Fruit fly (Drosophila melanogaster) whole organism, wandering third instar larva: ENCODE measurements around the gene PIG-B.

Experiments used
- Abd-B ChIP-seq: fragments of >200 bp; optimal IDR thresholded peaks from 2 replicates; lab custom pipeline; 2017; ENCODE audit warnings: missing biosample characterization, missing genetic modification characterization
- CG32264 ChIP-seq: fragments of 200-800 bp; sonication (Bioruptor generic); optimal IDR thresholded peaks from 2 replicates; lab custom pipeline; 2016; ENCODE audit warnings: missing biosample characterization, missing genetic modification characterization
- CG9705 ChIP-seq: fragments of 200-800 bp; sonication (Bioruptor generic); optimal IDR thresholded peaks from 2 replicates; lab custom pipeline; 2018; ENCODE audit warnings: missing biosample characterization, mild to moderate bottlenecking, missing genetic modification characterization
- CrebA ChIP-seq: fragments of 200-800 bp; sonication (Bioruptor generic); optimal IDR thresholded peaks from 2 replicates; lab custom pipeline; 2016; ENCODE audit warnings: missing biosample characterization, mild to moderate bottlenecking, missing genetic modification characterization, borderline replicate concordance
- Dfd ChIP-seq: fragments of >200 bp; optimal IDR thresholded peaks from 2 replicates; lab custom pipeline; 2017; ENCODE audit warnings: missing biosample characterization, missing genetic modification characterization
- Dif ChIP-seq: fragments of 200-275, 200-300 bp; sonication (Bioruptor generic); optimal IDR thresholded peaks from 2 replicates; lab custom pipeline; 2018; ENCODE audit warnings: missing biosample characterization, missing genetic modification characterization; ENCODE audit not compliant: partially characterized antibody
- GATAd ChIP-seq: sonication (Bioruptor generic); optimal IDR thresholded peaks from 2 replicates; lab custom pipeline; 2016; ENCODE audit warnings: missing biosample characterization, missing genetic modification characterization
- HLH106 ChIP-seq: fragments of 200-800 bp; optimal IDR thresholded peaks from 3 replicates; lab custom pipeline; 2019; ENCODE audit warnings: missing biosample characterization, mild to moderate bottlenecking, missing genetic modification characterization, moderate library complexity
- Hnf4 ChIP-seq: fragments of 200-800 bp; sonication (Bioruptor generic); optimal IDR thresholded peaks from 2 replicates; lab custom pipeline; 2016; ENCODE audit warnings: missing biosample characterization, mild to moderate bottlenecking, missing genetic modification characterization
- Hr83 ChIP-seq: fragments of 200-300 bp; sonication (Bioruptor generic); optimal IDR thresholded peaks from 2 replicates; lab custom pipeline; 2016; ENCODE audit warnings: missing biosample characterization, mild to moderate bottlenecking, missing genetic modification characterization, moderate library complexity; ENCODE audit not compliant: poor library complexity, severe bottlenecking
- Jra ChIP-seq: sonication (Bioruptor generic); optimal IDR thresholded peaks from 2 replicates; lab custom pipeline; 2016; ENCODE audit warnings: missing biosample characterization, missing genetic modification characterization
- Mio ChIP-seq: sonication (Bioruptor generic); optimal IDR thresholded peaks from 2 replicates; lab custom pipeline; 2016; ENCODE audit warnings: missing biosample characterization, missing genetic modification characterization
- Myc ChIP-seq: fragments of >200 bp; optimal IDR thresholded peaks from 2 replicates; lab custom pipeline; 2017
- N ChIP-seq: fragments of >200 bp; optimal IDR thresholded peaks from 2 replicates; lab custom pipeline; 2018; ENCODE audit warnings: missing biosample characterization, missing external identifiers, missing genetic modification characterization
- OdsH ChIP-seq: fragments of 200-800 bp; sonication (Bioruptor generic); optimal IDR thresholded peaks from 2 replicates; lab custom pipeline; 2016; ENCODE audit warnings: missing biosample characterization, mild to moderate bottlenecking, missing genetic modification characterization
- Rel ChIP-seq, 2 experiments: fragments of 200-800 bp; sonication (Bioruptor generic) in 1 of 2; optimal IDR thresholded peaks; 2 replicates in 1 of 2; 3 replicates in 1 of 2; lab custom pipeline; 2016 to 2019; ENCODE audit warnings: mild to moderate bottlenecking in 2 of 2, missing biosample characterization in 2 of 2, missing genetic modification characterization in 2 of 2, moderate library complexity in 1 of 2
- Sp1 ChIP-seq: fragments of 200-800 bp; sonication (Bioruptor generic); optimal IDR thresholded peaks from 3 replicates; lab custom pipeline; 2019; ENCODE audit warnings: missing biosample characterization, mild to moderate bottlenecking, missing genetic modification characterization, moderate library complexity
- Vsx2 ChIP-seq: fragments of 200-300, 225-300 bp; sonication (Bioruptor generic); optimal IDR thresholded peaks from 2 replicates; lab custom pipeline; 2018; ENCODE audit warnings: missing biosample characterization, missing genetic modification characterization; ENCODE audit not compliant: partially characterized antibody
- br ChIP-seq: fragments of 200-800 bp; sonication (Bioruptor generic); optimal IDR thresholded peaks from 2 replicates; lab custom pipeline; 2016; ENCODE audit warnings: missing biosample characterization, missing genetic modification characterization
- brk ChIP-seq: fragments of 200-800 bp; sonication (Bioruptor generic); optimal IDR thresholded peaks from 2 replicates; lab custom pipeline; 2016; ENCODE audit warnings: missing biosample characterization, mild to moderate bottlenecking, missing genetic modification characterization
- dmrt93B ChIP-seq: fragments of 200-800 bp; sonication (Bioruptor generic); optimal IDR thresholded peaks from 2 replicates; lab custom pipeline; 2018; ENCODE audit warnings: missing biosample characterization, mild to moderate bottlenecking, missing genetic modification characterization
- dsf ChIP-seq: sonication (Bioruptor generic); optimal IDR thresholded peaks from 2 replicates; lab custom pipeline; 2016; ENCODE audit warnings: missing biosample characterization, missing genetic modification characterization, borderline replicate concordance
- ey ChIP-seq: fragments of 200-800 bp; sonication (Bioruptor generic); optimal IDR thresholded peaks from 2 replicates; lab custom pipeline; 2016; ENCODE audit warnings: missing biosample characterization, missing genetic modification characterization
- foxo ChIP-seq, 2 experiments: fragments of 200-800 bp; sonication (Bioruptor generic); optimal IDR thresholded peaks; 2 replicates in 1 of 2; 3 replicates in 1 of 2; lab custom pipeline; 2016 to 2017; ENCODE audit warnings: missing biosample characterization in 2 of 2, missing genetic modification characterization in 2 of 2
- fru ChIP-seq: fragments of 200-800 bp; sonication (Bioruptor generic); optimal IDR thresholded peaks from 3 replicates; lab custom pipeline; 2016; ENCODE audit warnings: missing biosample characterization, mild to moderate bottlenecking, missing genetic modification characterization
- h ChIP-seq: fragments of 200-800 bp; sonication (Bioruptor generic); optimal IDR thresholded peaks from 3 replicates; lab custom pipeline; 2016; ENCODE audit warnings: missing biosample characterization, mild to moderate bottlenecking, missing genetic modification characterization
- jim ChIP-seq: fragments of 175-275, 200-325 bp; sonication (Bioruptor generic); optimal IDR thresholded peaks from 2 replicates; lab custom pipeline; 2016; ENCODE audit warnings: missing biosample characterization, mild to moderate bottlenecking, missing genetic modification characterization
- lola ChIP-seq: fragments of >200 bp; optimal IDR thresholded peaks from 2 replicates; lab custom pipeline; 2017; ENCODE audit warnings: missing biosample characterization, missing genetic modification characterization
- pan ChIP-seq: fragments of >200 bp; optimal IDR thresholded peaks from 2 replicates; lab custom pipeline; 2017
- psq ChIP-seq: fragments of 200-800 bp; sonication (Bioruptor generic); optimal IDR thresholded peaks from 3 replicates; lab custom pipeline; 2017; ENCODE audit warnings: missing biosample characterization, mild to moderate bottlenecking, missing genetic modification characterization, moderate library complexity
- rgr ChIP-seq: fragments of 200-800 bp; sonication (Bioruptor generic); optimal IDR thresholded peaks from 3 replicates; lab custom pipeline; 2016; ENCODE audit warnings: missing biosample characterization, mild to moderate bottlenecking, missing genetic modification characterization
- sage ChIP-seq: fragments of 200-800 bp; sonication (Bioruptor generic); optimal IDR thresholded peaks from 2 replicates; lab custom pipeline; 2016; ENCODE audit warnings: missing biosample characterization, mild to moderate bottlenecking, missing genetic modification characterization
- sv ChIP-seq: fragments of 200-800 bp; sonication (Bioruptor generic); optimal IDR thresholded peaks from 3 replicates; lab custom pipeline; 2016; ENCODE audit warnings: missing biosample characterization, missing genetic modification characterization
- tai ChIP-seq: sonication (Bioruptor generic); optimal IDR thresholded peaks from 2 replicates; lab custom pipeline; 2016; ENCODE audit warnings: missing biosample characterization, missing genetic modification characterization
- woc ChIP-seq: sonication (Bioruptor generic); optimal IDR thresholded peaks from 2 replicates; lab custom pipeline; 2016; ENCODE audit warnings: missing biosample characterization, mild to moderate bottlenecking, missing genetic modification characterization

The PIG-B gene

dm6 chr3L:3802677-3803076 lies 8.4 kb upstream of the PIG-B start (continued):
- TF ChIP-seq tai (peak; percentile 75), Myc (lab: Kevin White, UChicago) (no peak)

DNA sequence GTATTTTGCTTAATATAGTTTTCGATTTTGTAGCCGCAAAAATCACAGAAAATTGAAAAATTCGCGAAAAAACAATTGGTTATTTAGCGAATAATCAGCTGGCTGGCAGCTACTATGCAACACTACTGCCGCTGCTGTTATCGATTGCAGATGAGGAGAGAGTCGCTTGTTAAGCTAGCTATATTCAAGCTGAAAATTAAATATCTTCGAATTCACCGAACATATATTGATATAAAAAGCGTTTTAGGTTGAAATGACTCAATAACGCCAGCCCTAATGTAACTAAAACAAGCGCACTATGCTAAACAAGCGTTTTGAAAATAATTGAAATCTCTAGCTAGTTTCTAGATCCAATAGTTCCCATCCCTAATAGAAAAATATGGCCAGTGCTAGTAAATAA lies 4.7 kb upstream of the PIG-B start, which contains the start of the genes CG32264, ntc and IntS10:
CG32264 (minus strand) TSS at position 130 of the 400 bp plus-strand sequence.
ntc (minus strand) TSS at position 130 of the 400 bp plus-strand sequence.
IntS10 (plus strand) TSS at position 381 of the 400 bp plus-strand sequence.
- TF ChIP-seq Hr83 (GFP tag; lab: Kevin White, UChicago) (peak; percentile 3), Dif (GFP tag; lab: Kevin White, UChicago) (no peak), brk (GFP tag; lab: Kevin White, UChicago) (no peak), woc (GFP tag; lab: Kevin White, UChicago) (peak; percentile 84), HLH106 (peak; percentile 55), rgr (peak; percentile 79), Rel (GFP tag; optimal IDR thresholded peaks at IDR 0.05; lab: Kevin White, UChicago) (no peak), Rel (tag; optimal IDR thresholded peaks at IDR 0.05; lab: Kevin White, UChicago) (peak; percentile 45), Sp1 (GFP tag; lab: Kevin White, UChicago) (peak; percentile 62), dmrt93B (GFP tag; lab: Kevin White, UChicago) (no peak), sv (peak; percentile 69), sage (GFP tag; lab: Kevin White, UChicago) (no peak), Abd-B (no peak), Mio (GFP tag; lab: Kevin White, UChicago) (no peak), foxo (GFP tag; optimal IDR thresholded peaks at IDR 0.05; lab: Kevin White, UChicago) (peak in 1 of 2 experiments; percentile 80), OdsH (peak; percentile 73), CrebA (GFP tag; lab: Kevin White, UChicago) (no peak), Hnf4 (GFP tag; lab: Kevin White, UChicago) (peak; percentile 70), GATAd (GFP tag; lab: Kevin White, UChicago) (no peak), tai (no peak), Myc (lab: Kevin White, UChicago) (peak; percentile 93), Vsx2 (GFP tag; lab: Kevin White, UChicago) (no peak), dsf (GFP tag; lab: Kevin White, UChicago) (peak; percentile 15), ey (GFP tag; lab: Kevin White, UChicago) (peak; percentile 76), br (GFP tag; lab: Kevin White, UChicago) (peak; percentile 79), jim (no peak), psq (GFP tag; lab: Kevin White, UChicago) (peak; percentile 40), fru (GFP tag; lab: Kevin White, UChicago) (peak; percentile 74), pan (lab: Kevin White, UChicago) (no peak), CG9705 (peak; percentile 30), h (GFP tag; lab: Kevin White, UChicago) (peak; percentile 80), CG32264 (GFP tag; lab: Kevin White, UChicago) (no peak), lola (GFP tag; lab: Kevin White, UChicago) (no peak), Jra (GFP tag; lab: Kevin White, UChicago) (peak; percentile 66), N (GFP tag; lab: Kevin White, UChicago) (no peak)

DNA sequence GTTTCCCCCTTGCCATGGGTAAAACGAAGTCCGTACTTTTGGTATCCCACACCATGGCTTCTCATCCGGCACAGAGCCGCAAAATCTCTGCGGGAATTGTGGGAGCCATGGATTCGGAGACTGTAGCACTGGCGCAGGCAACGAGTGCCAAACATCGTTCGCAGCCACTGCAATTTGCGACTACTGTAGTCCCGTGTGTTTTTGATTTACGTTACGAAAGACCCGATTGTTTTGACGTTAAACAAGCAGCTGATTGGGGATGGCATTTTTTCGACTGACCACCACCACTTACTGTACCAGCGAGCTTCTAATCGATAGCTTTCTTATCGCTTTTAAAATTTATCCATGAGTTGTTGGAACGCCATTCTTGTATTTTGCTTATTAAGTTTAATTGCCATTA lies 1.1 kb upstream of the PIG-B start, which contains the start of gene CG32262:
CG32262 (minus strand) TSS at position 254 of the 400 bp plus-strand sequence.
- TF ChIP-seq jim (no peak), CG32264 (GFP tag; lab: Kevin White, UChicago) (no peak), Dfd (GFP tag; lab: Kevin White, UChicago) (no peak), CrebA (GFP tag; lab: Kevin White, UChicago) (no peak)
